Fruit fly (Drosophila melanogaster): ENCODE data around the gene Mulk.

Mulk gene

DNA sequence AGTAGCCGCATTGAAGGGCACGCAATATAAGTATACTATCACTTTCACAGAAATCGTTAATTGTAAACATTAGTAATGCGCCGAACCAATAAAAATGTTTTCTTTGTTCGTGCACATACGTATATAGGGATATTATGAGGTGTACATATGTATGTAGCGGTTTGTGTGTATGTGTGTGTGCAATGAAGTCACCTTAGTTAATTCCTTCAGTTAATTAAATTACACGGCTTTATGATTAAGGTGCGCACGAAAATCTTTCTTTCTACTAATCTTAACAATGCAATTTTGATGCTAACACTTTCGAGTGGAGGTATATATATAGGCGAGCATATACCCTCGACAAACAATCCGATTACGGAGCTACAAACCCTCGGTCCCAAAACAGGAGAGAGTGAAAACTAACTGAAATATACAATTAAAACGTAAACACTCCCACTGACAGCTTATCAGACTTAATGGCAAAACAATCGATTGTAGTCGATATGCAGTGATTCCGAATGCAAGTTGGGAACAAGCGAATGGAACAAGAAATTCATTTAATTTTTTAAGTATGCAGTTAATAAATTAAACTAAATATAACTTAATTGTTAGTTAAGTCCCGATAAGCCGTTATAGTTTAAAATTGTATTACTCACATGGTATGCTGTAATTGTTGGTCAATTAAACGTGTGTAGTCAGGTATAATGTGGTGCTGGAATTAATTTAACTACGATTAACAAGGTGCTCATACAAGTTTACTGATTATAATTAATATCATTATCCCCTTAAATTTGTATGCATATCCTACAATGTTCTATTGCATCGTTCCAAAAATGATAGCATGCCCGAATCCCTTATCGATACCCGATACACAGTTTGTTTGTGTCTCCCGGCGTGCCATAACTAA lies 49.1 kb upstream of the Mulk start, which contains the start of the genes Npc1a and Prosalpha6 (continued):
- TF ChIP-seq CG14710 (tag; optimal IDR thresholded peaks at IDR 0.05) = peak; percentile 70
- TF ChIP-seq tgo (GFP tag; IDR thresholded peaks at IDR 0.05) = no peak
- TF ChIP-seq chinmo (GFP tag; IDR thresholded peaks at IDR 0.05; ENCODE audit: partially characterized antibody) = no peak
- TF ChIP-seq CG10543 (GFP tag; optimal IDR thresholded peaks at IDR 0.05) = no peak
- TF ChIP-seq insv (GFP tag; optimal IDR thresholded peaks at IDR 0.05) = peak in 1 of 2 experiments; percentile 58
- TF ChIP-seq CG8089 (GFP tag; optimal IDR thresholded peaks at IDR 0.05) = no peak
- no peak for TF ChIP-seq CG6175 (GFP tag; IDR thresholded peaks at IDR 0.05)
- TF ChIP-seq CG4820 (GFP tag; optimal IDR thresholded peaks at IDR 0.05) = peak; percentile 34
- peak; percentile 39 for TF ChIP-seq trem (tag; optimal IDR thresholded peaks at IDR 0.05)
- peak; percentile 72 for TF ChIP-seq nmo (GFP tag; optimal IDR thresholded peaks at IDR 0.05)
- no peak for TF ChIP-seq schlank (tag; optimal IDR thresholded peaks at IDR 0.05)
- peak; percentile 27 for TF ChIP-seq CG3995 (GFP tag; optimal IDR thresholded peaks at IDR 0.05)
- TF ChIP-seq CG10321 (GFP tag; IDR thresholded peaks at IDR 0.05) = no peak
- TF ChIP-seq CG7928 (GFP tag; optimal IDR thresholded peaks at IDR 0.05) = no peak
- TF ChIP-seq CG12155 (GFP tag; optimal IDR thresholded peaks at IDR 0.05) = peak; percentile 16
- TF ChIP-seq knrl (GFP tag; IDR thresholded peaks at IDR 0.05; ENCODE audit: partially characterized antibody) = peak; percentile 74
- TF ChIP-seq Max (GFP tag; optimal IDR thresholded peaks at IDR 0.05) = peak; percentile 43
- TF ChIP-seq CG6689 (GFP tag; IDR thresholded peaks at IDR 0.05) = no peak
- no peak for TF ChIP-seq CG13894 (tag; optimal IDR thresholded peaks at IDR 0.05)
- TF ChIP-seq zfh1 (GFP tag; IDR thresholded peaks at IDR 0.05) = no peak
- TF ChIP-seq Scr (GFP tag; IDR thresholded peaks at IDR 0.05; ENCODE audit: partially characterized antibody) = peak; percentile 69
- TF ChIP-seq sna (GFP tag; IDR thresholded peaks at IDR 0.05; ENCODE audit: partially characterized antibody) = 0 out of 2 replicates have a peak, but pooled peaks have one; percentile 43
- no peak for TF ChIP-seq NC2β (GFP tag; optimal IDR thresholded peaks at IDR 0.05)
- TF ChIP-seq wek (GFP tag; optimal IDR thresholded peaks at IDR 0.05) = no peak
- no peak for TF ChIP-seq danr (GFP tag; IDR thresholded peaks at IDR 0.05)
- no peak for TF ChIP-seq Rfx (GFP tag; IDR thresholded peaks at IDR 0.05)
- peak; percentile 71; the same call in 2 of the 3 replicates for TF ChIP-seq CG16813 (GFP tag; IDR thresholded peaks at IDR 0.05; ENCODE audit: partially characterized antibody)
- peak; percentile 78; the same call in 1 of the 2 replicates for TF ChIP-seq amos (GFP tag; IDR thresholded peaks at IDR 0.05; ENCODE audit: partially characterized antibody)
- no peak; the same call in 2 of the 3 replicates for TF ChIP-seq zen2 (GFP tag; IDR thresholded peaks at IDR 0.05; ENCODE audit: partially characterized antibody)
- TF ChIP-seq ssp (GFP tag; IDR thresholded peaks at IDR 0.05) = peak; percentile 68
- peak; percentile 62 for TF ChIP-seq Bgb (GFP tag; IDR thresholded peaks at IDR 0.05; ENCODE audit: partially characterized antibody)
- no peak for TF ChIP-seq CG4404 (GFP tag; IDR thresholded peaks at IDR 0.05)
- TF ChIP-seq disco-r (GFP tag; optimal IDR thresholded peaks at IDR 0.05) = no peak
- 0 out of 2 replicates have a peak, but pooled peaks have one; percentile 10 for TF ChIP-seq chm (GFP tag; IDR thresholded peaks at IDR 0.05)
- no peak for TF ChIP-seq CG12071 (GFP tag; optimal IDR thresholded peaks at IDR 0.05)
- TF ChIP-seq Ets97D (GFP tag; optimal IDR thresholded peaks at IDR 0.05) = peak; percentile 68
- TF ChIP-seq CG15514 (GFP tag; optimal IDR thresholded peaks at IDR 0.05) = peak; percentile 16
- TF ChIP-seq CG17802 (tag; optimal IDR thresholded peaks at IDR 0.05) = peak; percentile 25
- TF ChIP-seq CG15479 (GFP tag; optimal IDR thresholded peaks at IDR 0.05) = no peak
- TF ChIP-seq p53 (GFP tag; optimal IDR thresholded peaks at IDR 0.05) = no peak
- no peak for TF ChIP-seq Nf-YA (GFP tag; IDR thresholded peaks at IDR 0.05)
- TF ChIP-seq lilli (GFP tag; optimal IDR thresholded peaks at IDR 0.05) = peak; percentile 28
- TF ChIP-seq ab (GFP tag; optimal IDR thresholded peaks at IDR 0.05) = peak; percentile 20
- TF ChIP-seq Mes4 (GFP tag; optimal IDR thresholded peaks at IDR 0.05) = no peak
- peak; percentile 68; the same call in 1 of the 3 replicates for TF ChIP-seq CG17361 (GFP tag; IDR thresholded peaks at IDR 0.05)
- TF ChIP-seq CG32532 (GFP tag; IDR thresholded peaks at IDR 0.05) = no peak
- TF ChIP-seq fd102C (GFP tag; optimal IDR thresholded peaks at IDR 0.05) = no peak
- no peak for TF ChIP-seq CG7839 (tag; optimal IDR thresholded peaks at IDR 0.05)

All from whole organism, embryonic.